Worm (Caenorhabditis elegans): Measurements from ENCODE around the gene ZC395.4.

DNA sequence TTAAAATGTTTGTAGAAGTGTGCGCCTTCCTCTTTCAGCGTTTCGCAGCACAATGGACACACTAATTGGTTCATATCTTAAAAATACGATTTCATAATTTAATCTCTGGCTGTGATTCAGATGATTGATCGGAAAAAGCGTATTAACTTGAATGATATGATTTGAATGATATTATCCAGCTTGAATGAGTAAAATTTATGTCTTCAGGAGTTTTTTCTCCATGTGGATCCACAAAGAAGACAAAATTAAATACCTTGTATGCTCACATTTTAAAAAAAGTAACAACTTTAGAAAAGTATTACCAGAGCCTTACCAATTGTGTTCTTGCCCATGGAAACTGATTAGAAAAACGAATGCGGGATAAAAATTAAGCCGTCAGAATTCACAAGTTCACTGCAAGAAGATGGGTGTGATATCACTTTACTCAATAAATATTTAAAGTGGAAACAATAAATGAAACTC, 3.5 kb downstream of the ZC395.4 start, which contains the start of gene ztf-8:
- TF ChIP-seq lir-3 (tag; optimal IDR thresholded peaks at IDR 0.05; ENCODE audit: poor library complexity) (no peak), nhr-11 (tag; optimal IDR thresholded peaks at IDR 0.05) (no peak), aha-1 (tag; optimal IDR thresholded peaks at IDR 0.05) (no peak), irx-1 (tag; optimal IDR thresholded peaks at IDR 0.05) (no peak), ceh-63 (GFP tag; optimal IDR thresholded peaks at IDR 0.05) (no peak), elt-2 (tag; optimal IDR thresholded peaks at IDR 0.05) (no peak), ztf-11 (tag; optimal IDR thresholded peaks at IDR 0.05) (no peak), jun-1 (tag; optimal IDR thresholded peaks at IDR 0.05) (no peak), snpc-4 (tag; optimal IDR thresholded peaks at IDR 0.05) (no peak), mdl-1 (tag; optimal IDR thresholded peaks at IDR 0.05) (no peak), lin-39 (tag; optimal IDR thresholded peaks at IDR 0.05) (no peak), fkh-8 (tag; optimal IDR thresholded peaks at IDR 0.05) (no peak), tbx-2 (tag; optimal IDR thresholded peaks at IDR 0.05) (no peak)
